Worm (Caenorhabditis elegans): ENCODE results near the gene chl-1.

ce11 chrIII:10427882-10428281 is 22.8 kb upstream of the chl-1 start, which contains the start of gene prp-3:
- TF ChIP-seq nhr-77 (tag; optimal IDR thresholded peaks at IDR 0.05) = no peak
- TF ChIP-seq T26A8.4 (GFP tag; IDR thresholded peaks at IDR 0.05) = no peak
- TF ChIP-seq pha-4 (GFP tag; IDR thresholded peaks at IDR 0.05) = no peak
- no peak for TF ChIP-seq pha-4 (tag; optimal IDR thresholded peaks at IDR 0.05)
- TF ChIP-seq nhr-25 (tag; optimal IDR thresholded peaks at IDR 0.05; ENCODE audit: borderline replicate concordance, insufficient read depth) = no peak
- TF ChIP-seq zag-1 (tag; optimal IDR thresholded peaks at IDR 0.05) = no peak
- TF ChIP-seq ces-1 (GFP tag; optimal IDR thresholded peaks at IDR 0.05) = no peak
